Worm (Caenorhabditis elegans): ENCODE measurements around the gene C17B7.5.
A peak's percentile ranks its signal among the peaks of the same experiment; 100 is the strongest.

The C17B7.5 gene

ce11 chrV:3316108-3316507 lies 17.3 kb upstream of the C17B7.5 start, which contains the start of gene F35F10.1:
TSS of gene F35F10.1 (plus strand) at chrV:3316307.
- TF ChIP-seq lin-26 (GFP tag; IDR thresholded peaks at IDR 0.05) (no peak), ztf-25 (GFP tag; IDR thresholded peaks at IDR 0.05) (no peak), sea-2 (GFP tag; IDR thresholded peaks at IDR 0.05) (no peak), bed-1 (GFP tag; IDR thresholded peaks at IDR 0.05) (0 out of 2 replicates have a peak, but pooled peaks have one; percentile 84), ztf-3 (GFP tag; optimal IDR thresholded peaks at IDR 0.05) (no peak), madf-3 (GFP tag; IDR thresholded peaks at IDR 0.05) (0 out of 2 replicates have a peak, but pooled peaks have one; percentile 50), nhr-80 (tag; optimal IDR thresholded peaks at IDR 0.05) (no peak), repo-1 (tag; optimal IDR thresholded peaks at IDR 0.05) (no peak), egl-44 (GFP tag; IDR thresholded peaks at IDR 0.05) (no peak), sptf-2 (GFP tag; optimal IDR thresholded peaks at IDR 0.05) (no peak), him-1 (tag; optimal IDR thresholded peaks at IDR 0.05) (no peak)

- TF ChIP-seq efl-1 (GFP tag; optimal IDR thresholded peaks at IDR 0.05): no peak
- no peak for TF ChIP-seq ets-4 (GFP tag; optimal IDR thresholded peaks at IDR 0.05)
- TF ChIP-seq pha-4 (tag; optimal IDR thresholded peaks at IDR 0.05): no peak
- TF ChIP-seq lsy-27 (tag; optimal IDR thresholded peaks at IDR 0.05; ENCODE audit: borderline replicate concordance, insufficient read depth): no peak
- no peak for TF ChIP-seq xnd-1 (tag; optimal IDR thresholded peaks at IDR 0.05)
- no peak for TF ChIP-seq ceh-58 (GFP tag; IDR thresholded peaks at IDR 0.05)
- no peak for TF ChIP-seq F52B5.7 (tag; optimal IDR thresholded peaks at IDR 0.05)
- no peak for TF ChIP-seq aptf-2 (GFP tag; conservative IDR thresholded peaks at IDR 0.05)
- TF ChIP-seq dox-1 (GFP tag; IDR thresholded peaks at IDR 0.05): no peak
- no peak for TF ChIP-seq unc-130 (GFP tag; optimal IDR thresholded peaks at IDR 0.05)
- TF ChIP-seq somi-1 (GFP tag; optimal IDR thresholded peaks at IDR 0.05): no peak
- TF ChIP-seq cebp-1 (GFP tag; IDR thresholded peaks at IDR 0.05): no peak
- TF ChIP-seq cebp-1 (tag; optimal IDR thresholded peaks at IDR 0.05): no peak
- TF ChIP-seq lin-35 (GFP tag; optimal IDR thresholded peaks at IDR 0.05): no peak
- TF ChIP-seq tbx-9 (tag; optimal IDR thresholded peaks at IDR 0.05; ENCODE audit: borderline replicate concordance): no peak
- no peak for TF ChIP-seq tlf-1 (GFP tag; optimal IDR thresholded peaks at IDR 0.05)
- TF ChIP-seq mcd-1 (GFP tag; IDR thresholded peaks at IDR 0.05): no peak
- no peak for TF ChIP-seq egrh-3 (GFP tag; IDR thresholded peaks at IDR 0.05)
- TF ChIP-seq ceh-91 (GFP tag; IDR thresholded peaks at IDR 0.05): no peak
- TF ChIP-seq T07F8.4 (tag; optimal IDR thresholded peaks at IDR 0.05): no peak
Measured at ce11 chrV:3318975-3319374, 14.5 kb upstream of the C17B7.5 start, which contains the start of gene F35F10.13. TSS of gene F35F10.13 (minus strand) at chrV:3319075.

ce11 chrV:3320005-3320404 lies 13.4 kb upstream of the C17B7.5 start, which contains the start of gene F35F10.14:
TSS of gene F35F10.14 (minus strand) at chrV:3320105.
- TF ChIP-seq let-526 (GFP tag; IDR thresholded peaks at IDR 0.05) (no peak), mes-4 (tag; optimal IDR thresholded peaks at IDR 0.05) (no peak), ztf-28 (GFP tag; IDR thresholded peaks at IDR 0.05) (0 out of 2 replicates have a peak, but pooled peaks have one; percentile 26)

- TF ChIP-seq ets-4 (GFP tag; optimal IDR thresholded peaks at IDR 0.05) (no peak), unc-130 (GFP tag; optimal IDR thresholded peaks at IDR 0.05) (no peak), Y53F4B.3 (GFP tag; IDR thresholded peaks at IDR 0.05) (no peak), mes-4 (tag; optimal IDR thresholded peaks at IDR 0.05) (no peak), hrde-1 (tag; optimal IDR thresholded peaks at IDR 0.05; ENCODE audit: borderline replicate concordance) (no peak), ztf-6 (GFP tag; IDR thresholded peaks at IDR 0.05) (no peak), F22D6.2 (tag; optimal IDR thresholded peaks at IDR 0.05) (no peak), zfh-2 (GFP tag; conservative IDR thresholded peaks at IDR 0.05) (no peak), gei-17 (GFP tag; optimal IDR thresholded peaks at IDR 0.05) (no peak), ekl-4 (GFP tag; IDR thresholded peaks at IDR 0.05) (no peak), lin-54 (GFP tag; optimal IDR thresholded peaks at IDR 0.05) (no peak), atf-7 (tag; optimal IDR thresholded peaks at IDR 0.05) (no peak), him-1 (tag; optimal IDR thresholded peaks at IDR 0.05) (no peak), F23B12.7 (tag; optimal IDR thresholded peaks at IDR 0.05; ENCODE audit: insufficient read depth) (no peak), die-1 (tag; optimal IDR thresholded peaks at IDR 0.05) (no peak), bed-2 (GFP tag; IDR thresholded peaks at IDR 0.05) (no peak)
Measured at ce11 chrV:3320432-3320831, 13.0 kb upstream of the C17B7.5 start, which contains the start of gene C17B7.14. TSS of gene C17B7.14 (minus strand) at chrV:3320532.

Measured in whole organism, young adult.